Worm (Caenorhabditis elegans): ENCODE data around the gene ril-1.

Gene ril-1

ce11 chrV:14495493-14495892, 28.4 kb downstream of the ril-1 start:
- TF ChIP-seq nhr-28 (tag; optimal IDR thresholded peaks at IDR 0.05) (no peak), flh-1 (GFP tag; optimal IDR thresholded peaks at IDR 0.05) (no peak), snpc-4 (tag; optimal IDR thresholded peaks at IDR 0.05) (no peak), zip-8 (tag; optimal IDR thresholded peaks at IDR 0.05) (no peak), tbx-8 (GFP tag; optimal IDR thresholded peaks at IDR 0.05) (no peak), ces-1 (GFP tag; optimal IDR thresholded peaks at IDR 0.05) (no peak), lin-32 (GFP tag; optimal IDR thresholded peaks at IDR 0.05) (no peak), nhr-12 (tag; optimal IDR thresholded peaks at IDR 0.05) (no peak), drap-1 (GFP tag; optimal IDR thresholded peaks at IDR 0.05) (no peak), blmp-1 (tag; optimal IDR thresholded peaks at IDR 0.05) (peak; percentile 89), ceh-43 (GFP tag; optimal IDR thresholded peaks at IDR 0.05) (no peak), elt-1 (tag; optimal IDR thresholded peaks at IDR 0.05; ENCODE audit: borderline replicate concordance, insufficient read depth) (peak; percentile 25)

ce11 chrV:14493665-14494064, 30.3 kb downstream of the ril-1 start:
- TF ChIP-seq nhr-76 (tag; optimal IDR thresholded peaks at IDR 0.05), result no peak

- TF ChIP-seq sptf-1 (tag; optimal IDR thresholded peaks at IDR 0.05), result peak; percentile 2
- TF ChIP-seq nhr-12 (tag; optimal IDR thresholded peaks at IDR 0.05), result no peak
- no peak for TF ChIP-seq mls-2 (tag; optimal IDR thresholded peaks at IDR 0.05)
- no peak for TF ChIP-seq ztf-11 (tag; optimal IDR thresholded peaks at IDR 0.05)
- TF ChIP-seq lin-32 (GFP tag; optimal IDR thresholded peaks at IDR 0.05), result no peak
- peak; percentile 55 for TF ChIP-seq drap-1 (GFP tag; optimal IDR thresholded peaks at IDR 0.05)
- peak; percentile 92 for TF ChIP-seq ces-1 (GFP tag; optimal IDR thresholded peaks at IDR 0.05)
These were observed 32.8 kb downstream of the ril-1 start for ce11 chrV:14491097-14491496.

ce11 chrV:14484582-14484981, 39.3 kb downstream of the ril-1 start, which contains the start of gene R02D5.4:
Gene R02D5.4, minus strand, starts transcription at chrV:14484682.
- no peak for TF ChIP-seq ztf-11 (tag; optimal IDR thresholded peaks at IDR 0.05)

- no peak for TF ChIP-seq ham-2 (GFP tag; optimal IDR thresholded peaks at IDR 0.05)
- no peak for TF ChIP-seq unc-120 (tag; optimal IDR thresholded peaks at IDR 0.05; ENCODE audit: poor library complexity, severe bottlenecking)
- TF ChIP-seq zip-8 (tag; optimal IDR thresholded peaks at IDR 0.05), result no peak
- no peak for TF ChIP-seq unc-62 (GFP tag; optimal IDR thresholded peaks at IDR 0.05)
- TF ChIP-seq lin-13 (tag; optimal IDR thresholded peaks at IDR 0.05), result no peak
- TF ChIP-seq drap-1 (GFP tag; optimal IDR thresholded peaks at IDR 0.05), result no peak
- no peak for TF ChIP-seq mls-2 (tag; optimal IDR thresholded peaks at IDR 0.05)
- no peak for TF ChIP-seq nhr-2 (tag; optimal IDR thresholded peaks at IDR 0.05)
- TF ChIP-seq ztf-11 (tag; optimal IDR thresholded peaks at IDR 0.05), result no peak
- no peak for TF ChIP-seq cnd-1 (tag; optimal IDR thresholded peaks at IDR 0.05)
- no peak for TF ChIP-seq nhr-76 (tag; optimal IDR thresholded peaks at IDR 0.05)
- TF ChIP-seq snpc-4 (tag; optimal IDR thresholded peaks at IDR 0.05), result no peak
- TF ChIP-seq sptf-1 (tag; optimal IDR thresholded peaks at IDR 0.05), result no peak
- no peak for TF ChIP-seq elt-1 (tag; optimal IDR thresholded peaks at IDR 0.05; ENCODE audit: borderline replicate concordance, insufficient read depth)
- TF ChIP-seq unc-39 (tag; optimal IDR thresholded peaks at IDR 0.05), result no peak
These were observed 41.2 kb downstream of the ril-1 start, which contains the start of gene R02D5.3 for ce11 chrV:14482728-14483210. Gene R02D5.3, plus strand, starts transcription at chrV:14483160.

- no peak for TF ChIP-seq unc-120 (tag; optimal IDR thresholded peaks at IDR 0.05; ENCODE audit: poor library complexity, severe bottlenecking)
- TF ChIP-seq mab-5 (tag; optimal IDR thresholded peaks at IDR 0.05), result no peak
- no peak for TF ChIP-seq nhr-2 (tag; optimal IDR thresholded peaks at IDR 0.05)
- TF ChIP-seq ham-2 (GFP tag; optimal IDR thresholded peaks at IDR 0.05), result no peak
- no peak for TF ChIP-seq ceh-39 (tag; optimal IDR thresholded peaks at IDR 0.05)
- no peak for TF ChIP-seq ztf-11 (tag; optimal IDR thresholded peaks at IDR 0.05)
- no peak for TF ChIP-seq zip-8 (tag; optimal IDR thresholded peaks at IDR 0.05)
- TF ChIP-seq sptf-1 (tag; optimal IDR thresholded peaks at IDR 0.05), result no peak
- no peak for TF ChIP-seq elt-3 (tag; optimal IDR thresholded peaks at IDR 0.05)
- TF ChIP-seq nhr-76 (tag; optimal IDR thresholded peaks at IDR 0.05), result no peak
These were observed 41.9 kb downstream of the ril-1 start, which contains the start of gene R02D5.10 for ce11 chrV:14481987-14482386. Gene R02D5.10, plus strand, starts transcription at chrV:14482287.

- TF ChIP-seq lsy-2 (tag; optimal IDR thresholded peaks at IDR 0.05), result no peak
- no peak for TF ChIP-seq ztf-11 (tag; optimal IDR thresholded peaks at IDR 0.05)
- TF ChIP-seq unc-120 (tag; optimal IDR thresholded peaks at IDR 0.05; ENCODE audit: poor library complexity, severe bottlenecking), result no peak
- no peak for TF ChIP-seq pha-4 (tag; optimal IDR thresholded peaks at IDR 0.05)
- TF ChIP-seq M03D4.4 (tag; optimal IDR thresholded peaks at IDR 0.05), result no peak
- TF ChIP-seq unc-39 (tag; optimal IDR thresholded peaks at IDR 0.05), result no peak
- no peak for TF ChIP-seq nhr-237 (tag; optimal IDR thresholded peaks at IDR 0.05)
- TF ChIP-seq blmp-1 (tag; optimal IDR thresholded peaks at IDR 0.05), result no peak
- no peak for TF ChIP-seq ham-2 (GFP tag; optimal IDR thresholded peaks at IDR 0.05)
- no peak for TF ChIP-seq sem-2 (GFP tag; optimal IDR thresholded peaks at IDR 0.05)
- TF ChIP-seq ceh-43 (GFP tag; optimal IDR thresholded peaks at IDR 0.05), result no peak
- TF ChIP-seq snpc-4 (tag; optimal IDR thresholded peaks at IDR 0.05), result no peak
- TF ChIP-seq nhr-12 (tag; optimal IDR thresholded peaks at IDR 0.05), result no peak
- TF ChIP-seq flh-1 (GFP tag; optimal IDR thresholded peaks at IDR 0.05), result no peak
- no peak for TF ChIP-seq nhr-28 (tag; optimal IDR thresholded peaks at IDR 0.05)
- TF ChIP-seq mls-2 (tag; optimal IDR thresholded peaks at IDR 0.05), result no peak
- TF ChIP-seq cnd-1 (tag; optimal IDR thresholded peaks at IDR 0.05), result no peak
- TF ChIP-seq bed-3 (GFP tag; optimal IDR thresholded peaks at IDR 0.05), result no peak
- no peak for TF ChIP-seq lin-13 (tag; optimal IDR thresholded peaks at IDR 0.05)
- TF ChIP-seq ceh-39 (tag; optimal IDR thresholded peaks at IDR 0.05), result no peak
These were observed 42.5 kb downstream of the ril-1 start, which contains the start of gene R02D5.7 for ce11 chrV:14481401-14481800. Gene R02D5.7, minus strand, starts transcription at chrV:14481501.
